Worm (Caenorhabditis elegans) whole organism, mixed stage, embryonic: ENCODE data around the gene srh-173.
"Not testable (repeated sequence)": the region's sequence is repeated elsewhere in the genome, so short reads cannot be mapped to it uniquely, and the experiment has no call there.

Experiments used
- M03D4.4 ChIP-seq: sonication (generic microtip); optimal IDR thresholded peaks from 2 replicates; lab custom pipeline; 2017; ENCODE audit warnings: mild to moderate bottlenecking, missing genetic modification characterization, missing compliant biosample characterization
- bed-3 ChIP-seq: fragments of 200-800 bp; sonication (Bioruptor generic); optimal IDR thresholded peaks from 3 replicates; lab custom pipeline; 2018; ENCODE audit warnings: mild to moderate bottlenecking, missing genetic modification characterization, moderate library complexity, missing compliant biosample characterization
- blmp-1 ChIP-seq: fragments of 150-350 bp; optimal IDR thresholded peaks from 2 replicates; lab custom pipeline; 2014; ENCODE audit warnings: missing biosample characterization, missing genetic modification characterization
- ceh-39 ChIP-seq: fragments of 150-350 bp; optimal IDR thresholded peaks from 2 replicates; lab custom pipeline; 2014; ENCODE audit warnings: missing biosample characterization, missing genetic modification characterization
- ceh-43 ChIP-seq: fragments of 200-800 bp; sonication (Bioruptor generic); optimal IDR thresholded peaks from 2 replicates; lab custom pipeline; 2018; ENCODE audit warnings: mild to moderate bottlenecking, missing genetic modification characterization, moderate library complexity, missing compliant biosample characterization
- ceh-83 ChIP-seq: fragments of 200-800 bp; sonication (Bioruptor generic); optimal IDR thresholded peaks from 2 replicates; lab custom pipeline; 2018; ENCODE audit warnings: mild to moderate bottlenecking, missing genetic modification characterization, missing compliant biosample characterization
- ces-1 ChIP-seq: fragments of 150-350 bp; optimal IDR thresholded peaks from 2 replicates; lab custom pipeline; 2014; ENCODE audit warnings: missing biosample characterization, missing genetic modification reagents, missing genetic modification characterization
- cnd-1 ChIP-seq: fragments of 200-800 bp; sonication (Bioruptor generic); optimal IDR thresholded peaks from 2 replicates; lab custom pipeline; 2018; ENCODE audit warnings: mild to moderate bottlenecking, missing genetic modification characterization, missing compliant biosample characterization
- drap-1 ChIP-seq: fragments of 200-800 bp; sonication (Bioruptor generic); optimal IDR thresholded peaks from 3 replicates; lab custom pipeline; 2018; ENCODE audit warnings: mild to moderate bottlenecking, missing genetic modification characterization, missing compliant biosample characterization
- elt-3 ChIP-seq: fragments of 150-350 bp; optimal IDR thresholded peaks from 2 replicates; lab custom pipeline; 2014; ENCODE audit warnings: missing biosample characterization, missing genetic modification characterization
- flh-1 ChIP-seq: fragments of 200-800 bp; sonication (Bioruptor generic); optimal IDR thresholded peaks from 2 replicates; lab custom pipeline; 2018; ENCODE audit warnings: mild to moderate bottlenecking, missing genetic modification characterization, moderate library complexity, missing compliant biosample characterization
- ham-2 ChIP-seq: fragments of 200-800 bp; sonication (Bioruptor generic); optimal IDR thresholded peaks from 2 replicates; lab custom pipeline; 2018; ENCODE audit warnings: mild to moderate bottlenecking, missing genetic modification characterization, missing compliant biosample characterization
- hlh-1 ChIP-seq: fragments of 150-350 bp; optimal IDR thresholded peaks from 2 replicates; lab custom pipeline; 2014; ENCODE audit warnings: missing biosample characterization, missing genetic modification reagents, missing genetic modification characterization
- lin-13 ChIP-seq: fragments of 150-350 bp; optimal IDR thresholded peaks from 2 replicates; lab custom pipeline; 2014; ENCODE audit warnings: missing biosample characterization, missing genetic modification characterization
- lsy-2 ChIP-seq: fragments of 150-350 bp; optimal IDR thresholded peaks from 2 replicates; lab custom pipeline; 2014; ENCODE audit warnings: missing biosample characterization, missing genetic modification characterization
- mab-5 ChIP-seq: fragments of 150-350 bp; optimal IDR thresholded peaks from 2 replicates; lab custom pipeline; 2014; ENCODE audit warnings: missing biosample characterization, missing genetic modification characterization
- mls-2 ChIP-seq: sonication (generic microtip); optimal IDR thresholded peaks from 2 replicates; lab custom pipeline; 2016; ENCODE audit warnings: mild to moderate bottlenecking, missing genetic modification characterization, moderate library complexity, missing compliant biosample characterization
- nhr-12 ChIP-seq: fragments of 150-350 bp; optimal IDR thresholded peaks from 2 replicates; lab custom pipeline; 2014; ENCODE audit warnings: missing biosample characterization, missing genetic modification characterization
- nhr-2 ChIP-seq: fragments of 150-350 bp; optimal IDR thresholded peaks from 2 replicates; lab custom pipeline; 2014; ENCODE audit warnings: missing biosample characterization, missing genetic modification characterization
- nhr-237 ChIP-seq: fragments of 150-350 bp; optimal IDR thresholded peaks from 2 replicates; lab custom pipeline; 2014; ENCODE audit warnings: missing biosample characterization, missing genetic modification characterization
- nhr-28 ChIP-seq: fragments of 150-350 bp; optimal IDR thresholded peaks from 2 replicates; lab custom pipeline; 2014; ENCODE audit warnings: missing biosample characterization, missing genetic modification characterization
- nhr-76 ChIP-seq: sonication (generic microtip); optimal IDR thresholded peaks from 2 replicates; lab custom pipeline; 2017; ENCODE audit warnings: missing biosample characterization, missing genetic modification characterization
- pha-4 ChIP-seq: fragments of 150-350 bp; optimal IDR thresholded peaks from 2 replicates; lab custom pipeline; 2018; ENCODE audit warnings: missing biosample characterization, missing genetic modification reagents, missing genetic modification characterization
- sem-2 ChIP-seq: fragments of 200-800 bp; sonication (Bioruptor generic); optimal IDR thresholded peaks from 2 replicates; lab custom pipeline; 2018; ENCODE audit warnings: mild to moderate bottlenecking, missing genetic modification characterization, missing compliant biosample characterization
- tbx-8 ChIP-seq: fragments of 200-800 bp; sonication (Bioruptor generic); optimal IDR thresholded peaks from 2 replicates; lab custom pipeline; 2018; ENCODE audit warnings: mild to moderate bottlenecking, missing genetic modification characterization, moderate library complexity, missing compliant biosample characterization
- unc-120 ChIP-seq: sonication (generic microtip); optimal IDR thresholded peaks from 2 replicates; lab custom pipeline; 2017; ENCODE audit warnings: missing genetic modification characterization, missing compliant biosample characterization; ENCODE audit not compliant: poor library complexity, severe bottlenecking
- unc-39 ChIP-seq: fragments of 150-350 bp; optimal IDR thresholded peaks from 2 replicates; lab custom pipeline; 2014; ENCODE audit warnings: missing biosample characterization, missing genetic modification characterization
- unc-62 ChIP-seq: fragments of 150-350 bp; optimal IDR thresholded peaks from 2 replicates; lab custom pipeline; 2014; ENCODE audit warnings: missing biosample characterization, missing genetic modification reagents, missing genetic modification characterization

Gene srh-173

ce11 chrV:19972984-19973383 is at the start of gene srh-173:
srh-173 (plus strand) TSS chrV:19973284.
- TF ChIP-seq M03D4.4 (tag; lab: Kevin White, UChicago) (no peak), elt-3 (tag; lab: Kevin White, UChicago) (no peak), flh-1 (no peak), bed-3 (GFP tag; lab: Kevin White, UChicago) (no peak)
- TF ChIP-seq, all 35 proteins: peak for 0

- no peak for TF ChIP-seq unc-39
- TF ChIP-seq lin-13 = no peak
- TF ChIP-seq ceh-83 (GFP tag; lab: Kevin White, UChicago) = no peak
- TF ChIP-seq tbx-8 (GFP tag; lab: Kevin White, UChicago) = no peak
- TF ChIP-seq lsy-2 = no peak
- no peak for TF ChIP-seq flh-1
- TF ChIP-seq unc-62 (GFP tag; lab: Kevin White, UChicago) = no peak
- TF ChIP-seq pha-4 (tag; lab: Kevin White, UChicago) = no peak
These were observed 49.2 kb upstream of the srh-173 start, which contains the start of gene skr-4 for ce11 chrV:19923924-19924323. skr-4 (plus strand) TSS chrV:19924224.

ce11 chrV:19934223-19934622 is 38.9 kb upstream of the srh-173 start, which contains the start of gene algn-7:
algn-7 (minus strand) TSS chrV:19934323.
- TF ChIP-seq nhr-12 (tag; lab: Kevin White, UChicago) = no peak
- no peak for TF ChIP-seq blmp-1 (tag; lab: Kevin White, UChicago)
- no peak for TF ChIP-seq lin-13
- no peak for TF ChIP-seq ham-2 (GFP tag; lab: Kevin White, UChicago)
- TF ChIP-seq nhr-237 (tag; lab: Kevin White, UChicago) = no peak
- TF ChIP-seq, all 35 proteins: peak for 0

ce11 chrV:19936945-19937344 is 36.1 kb upstream of the srh-173 start:
- TF ChIP-seq nhr-76 (tag; lab: Kevin White, UChicago) (no peak), nhr-2 (no peak), nhr-28 (no peak), sem-2 (GFP tag; lab: Kevin White, UChicago) (no peak), cnd-1 (tag; lab: Kevin White, UChicago) (no peak), drap-1 (GFP tag; lab: Kevin White, UChicago) (no peak), ceh-39 (tag; lab: Kevin White, UChicago) (no peak), flh-1 (no peak), lin-13 (no peak), nhr-12 (tag; lab: Kevin White, UChicago) (no peak), ceh-43 (no peak), hlh-1 (no peak), ces-1 (no peak), elt-3 (tag; lab: Kevin White, UChicago) (no peak), mab-5 (tag; lab: Kevin White, UChicago) (no peak), mls-2 (no peak), unc-120 (tag; lab: Kevin White, UChicago) (no peak)

ce11 chrV:19946529-19946928 is 26.6 kb upstream of the srh-173 start, which contains the start of gene dhs-24:
dhs-24 (minus strand) TSS chrV:19946629.
- TF ChIP-seq tbx-8 (GFP tag; lab: Kevin White, UChicago) (no peak), mls-2 (no peak), ceh-43 (no peak), flh-1 (no peak), ces-1 (no peak), nhr-12 (tag; lab: Kevin White, UChicago) (no peak)

ce11 chrV:19948993-19949392 is 24.1 kb upstream of the srh-173 start, which contains the start of gene tmed-4:
tmed-4 (minus strand) TSS chrV:19949093.
- TF ChIP-seq lin-13; unc-39; M03D4.4 (tag; lab: Kevin White, UChicago): not testable (repeated sequence)
- TF ChIP-seq, all 35 proteins: peak for 0; not testable (repeated sequence) for 35

ce11 chrV:19949721-19950120 is 23.4 kb upstream of the srh-173 start, which contains the start of gene Y60A3A.8:
Y60A3A.8 (plus strand) TSS chrV:19949978.
- TF ChIP-seq nhr-237 (tag; lab: Kevin White, UChicago); lin-13; ceh-39 (tag; lab: Kevin White, UChicago): not testable (repeated sequence)
